Worm (Caenorhabditis elegans): ENCODE results near the gene frpr-1.

Gene frpr-1

DNA sequence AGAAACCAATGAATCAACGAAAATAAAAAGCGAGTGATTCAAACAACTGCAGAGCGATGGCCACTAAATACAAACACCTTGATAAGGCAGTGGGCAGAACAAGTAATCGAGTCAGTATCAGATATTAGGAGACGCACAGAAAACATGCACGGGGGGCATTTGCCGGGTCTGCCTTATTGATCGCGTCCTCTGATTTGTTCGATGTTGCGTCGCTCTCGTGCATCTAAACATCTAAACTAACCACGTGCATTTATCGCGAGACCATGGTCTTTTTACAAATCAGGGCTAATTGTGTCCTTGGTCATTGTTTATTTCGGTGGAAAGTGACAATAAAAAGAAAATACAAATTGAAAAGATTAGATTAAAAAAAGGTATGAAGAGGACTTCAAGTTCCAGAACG, 45.5 kb downstream of the frpr-1 start, which contains the start of gene K07E3.4 (continued):
- TF ChIP-seq nhr-179 (tag; optimal IDR thresholded peaks at IDR 0.05): no peak
- TF ChIP-seq ceh-27 (GFP tag; optimal IDR thresholded peaks at IDR 0.05): peak; percentile 27
- peak; percentile 22 for TF ChIP-seq madf-10 (tag; optimal IDR thresholded peaks at IDR 0.05)
- peak; percentile 44 for TF ChIP-seq gei-17 (GFP tag; optimal IDR thresholded peaks at IDR 0.05)
- no peak for TF ChIP-seq ceh-79 (tag; optimal IDR thresholded peaks at IDR 0.05)
- peak; percentile 62 for TF ChIP-seq chd-7 (tag; optimal IDR thresholded peaks at IDR 0.05)
- peak; percentile 77 for TF ChIP-seq ztf-22 (GFP tag; optimal IDR thresholded peaks at IDR 0.05)
- TF ChIP-seq lag-1 (GFP tag; IDR thresholded peaks at IDR 0.05): no peak
- no peak for TF ChIP-seq lin-54 (GFP tag; optimal IDR thresholded peaks at IDR 0.05)
- no peak for TF ChIP-seq egl-44 (GFP tag; IDR thresholded peaks at IDR 0.05)
- TF ChIP-seq nhr-120 (GFP tag; IDR thresholded peaks at IDR 0.05): no peak
- no peak for TF ChIP-seq F55B11.4 (tag; optimal IDR thresholded peaks at IDR 0.05; ENCODE audit: borderline replicate concordance, insufficient read depth)
- TF ChIP-seq D2030.7 (GFP tag; IDR thresholded peaks at IDR 0.05): no peak
- peak; percentile 66 for TF ChIP-seq lin-40 (tag; optimal IDR thresholded peaks at IDR 0.05)
- TF ChIP-seq ztf-18 (tag; optimal IDR thresholded peaks at IDR 0.05): no peak
- peak; percentile 33 for TF ChIP-seq nhr-90 (tag; optimal IDR thresholded peaks at IDR 0.05)
- no peak for TF ChIP-seq ztf-6 (GFP tag; IDR thresholded peaks at IDR 0.05)
- no peak for TF ChIP-seq Y56A3A.18 (GFP tag; IDR thresholded peaks at IDR 0.05)
- no peak for TF ChIP-seq unc-62 (GFP tag; optimal IDR thresholded peaks at IDR 0.05)
- TF ChIP-seq ceh-40 (GFP tag; IDR thresholded peaks at IDR 0.05): no peak
- TF ChIP-seq mel-28 (tag; optimal IDR thresholded peaks at IDR 0.05; ENCODE audit: borderline replicate concordance): no peak
- TF ChIP-seq ztf-28 (GFP tag; IDR thresholded peaks at IDR 0.05): no peak
- TF ChIP-seq F37B4.10 (GFP tag; IDR thresholded peaks at IDR 0.05): no peak
- no peak for TF ChIP-seq athp-1 (tag; optimal IDR thresholded peaks at IDR 0.05)
- no peak for TF ChIP-seq Y67H2A.10 (GFP tag; conservative IDR thresholded peaks at IDR 0.05)
- TF ChIP-seq dpl-1 (GFP tag; optimal IDR thresholded peaks at IDR 0.05): no peak
- no peak for TF ChIP-seq madf-3 (GFP tag; IDR thresholded peaks at IDR 0.05)
- no peak for TF ChIP-seq sdz-38 (tag; optimal IDR thresholded peaks at IDR 0.05)
- TF ChIP-seq hmg-1.2 (GFP tag; IDR thresholded peaks at IDR 0.05): peak; percentile 55; the same call in 1 of the 2 replicates

DNA sequence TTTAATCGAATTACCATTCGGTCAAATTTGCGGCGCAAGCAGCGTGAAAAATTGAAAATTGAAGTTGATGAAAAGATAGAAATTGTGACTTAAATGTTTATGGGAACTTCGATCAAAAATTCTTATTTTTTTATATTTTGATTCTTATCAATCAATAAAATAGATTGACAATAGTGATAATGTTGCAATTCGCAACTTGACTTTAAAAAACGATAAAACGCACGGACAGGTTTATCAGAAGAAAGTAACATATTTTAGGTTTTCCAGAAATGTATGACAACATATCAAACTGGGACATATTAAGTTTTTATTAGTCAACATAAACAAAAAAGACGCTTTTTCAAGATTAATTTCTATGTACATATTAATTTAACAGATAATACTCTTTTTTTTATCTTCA, 46.1 kb downstream of the frpr-1 start:
- TF ChIP-seq rpc-1 (optimal IDR thresholded peaks at IDR 0.05): no peak
- TF ChIP-seq rpc-1 (tag; optimal IDR thresholded peaks at IDR 0.05): no peak
- no peak for TF ChIP-seq lin-35 (GFP tag; optimal IDR thresholded peaks at IDR 0.05)
- TF ChIP-seq F57C9.4 (tag; optimal IDR thresholded peaks at IDR 0.05): no peak
- no peak for TF ChIP-seq hmg-1.2 (GFP tag; IDR thresholded peaks at IDR 0.05)
- no peak for TF ChIP-seq T07F8.4 (tag; optimal IDR thresholded peaks at IDR 0.05)
- no peak for TF ChIP-seq rec-8 (tag; optimal IDR thresholded peaks at IDR 0.05)
- TF ChIP-seq ekl-4 (GFP tag; IDR thresholded peaks at IDR 0.05): no peak
- no peak for TF ChIP-seq snpc-3.4 (tag; optimal IDR thresholded peaks at IDR 0.05)
- no peak for TF ChIP-seq ceh-91 (GFP tag; IDR thresholded peaks at IDR 0.05)
- TF ChIP-seq ztf-28 (GFP tag; IDR thresholded peaks at IDR 0.05): no peak
- TF ChIP-seq lin-40 (tag; optimal IDR thresholded peaks at IDR 0.05): no peak
- no peak for TF ChIP-seq aptf-3 (GFP tag; IDR thresholded peaks at IDR 0.05)
- TF ChIP-seq nhr-179 (tag; optimal IDR thresholded peaks at IDR 0.05): no peak
- no peak for TF ChIP-seq C17E4.6 (GFP tag; IDR thresholded peaks at IDR 0.05)
